Worm (Caenorhabditis elegans) whole organism, L2 larva: Measurements from ENCODE around the gene dnj-3.
"Not testable (repeated sequence)": the region's sequence is repeated elsewhere in the genome, so short reads cannot be mapped to it uniquely, and the experiment has no call there.

Source experiments
- F13H6.1 ChIP-seq: sonication (generic microtip); optimal IDR thresholded peaks from 2 replicates; lab custom pipeline; 2016; ENCODE audit warnings: missing genetic modification characterization, missing compliant biosample characterization
- R02D3.7 ChIP-seq: fragments of 150-350 bp; optimal IDR thresholded peaks from 2 replicates; lab custom pipeline; 2014; ENCODE audit warnings: missing biosample characterization, missing genetic modification characterization
- ceh-16 ChIP-seq: fragments of 150-350 bp; optimal IDR thresholded peaks from 2 replicates; lab custom pipeline; 2014; ENCODE audit warnings: missing biosample characterization, missing genetic modification characterization
- ceh-82 ChIP-seq: fragments of 150-350 bp; optimal IDR thresholded peaks from 2 replicates; lab custom pipeline; 2014; ENCODE audit warnings: missing biosample characterization, missing genetic modification characterization
- crh-2 ChIP-seq: sonication (generic microtip); optimal IDR thresholded peaks from 2 replicates; lab custom pipeline; 2017; ENCODE audit warnings: missing biosample characterization, missing genetic modification characterization
- elt-1 ChIP-seq: fragments of 150-350 bp; optimal IDR thresholded peaks from 2 replicates; lab custom pipeline; 2014; ENCODE audit warnings: missing biosample characterization, missing genetic modification characterization
- elt-3 ChIP-seq: sonication (generic microtip); optimal IDR thresholded peaks from 2 replicates; lab custom pipeline; 2017; ENCODE audit warnings: missing biosample characterization, missing genetic modification characterization
- lin-11 ChIP-seq: fragments of 150-350 bp; sonication (generic microtip); optimal IDR thresholded peaks from 2 replicates; lab custom pipeline; 2014; ENCODE audit warnings: missing biosample characterization, missing genetic modification characterization, inconsistent platforms, mixed read lengths
- lin-39 ChIP-seq: fragments of 150-350 bp; optimal IDR thresholded peaks from 2 replicates; lab custom pipeline; 2014; ENCODE audit warnings: missing biosample characterization, missing genetic modification reagents, missing genetic modification characterization
- mab-5 ChIP-seq: fragments of 150-350 bp; optimal IDR thresholded peaks from 2 replicates; lab custom pipeline; 2014; ENCODE audit warnings: missing biosample characterization, missing genetic modification characterization
- mbf-1 ChIP-seq: sonication (generic microtip); optimal IDR thresholded peaks from 2 replicates; lab custom pipeline; 2017; ENCODE audit warnings: missing biosample characterization, missing genetic modification characterization
- mdl-1 ChIP-seq, 2 experiments: fragments of 150-350 bp in 1 of 2; sonication (generic microtip) in 1 of 2; optimal IDR thresholded peaks; 2 replicates each; lab custom pipeline; 2017; ENCODE audit warnings: missing biosample characterization in 2 of 2, missing genetic modification characterization in 2 of 2
- nhr-10 ChIP-seq: sonication (generic microtip); optimal IDR thresholded peaks from 2 replicates; lab custom pipeline; 2017; ENCODE audit warnings: missing biosample characterization, missing genetic modification characterization
- nhr-237 ChIP-seq: fragments of 150-350 bp; optimal IDR thresholded peaks from 2 replicates; lab custom pipeline; 2014; ENCODE audit warnings: missing biosample characterization, missing genetic modification characterization
- nhr-25 ChIP-seq: fragments of 150-350 bp; sonication (generic microtip); optimal IDR thresholded peaks from 3 replicates; lab custom pipeline; 2014; ENCODE audit warnings: missing biosample characterization, missing genetic modification characterization
- nhr-6 ChIP-seq: fragments of 150-350 bp; optimal IDR thresholded peaks from 2 replicates; lab custom pipeline; 2014; ENCODE audit warnings: missing biosample characterization, missing genetic modification characterization
- skn-1 ChIP-seq: sonication (generic microtip); optimal IDR thresholded peaks from 2 replicates; lab custom pipeline; 2017; ENCODE audit warnings: missing biosample characterization, missing genetic modification characterization
- sma-3 ChIP-seq: sonication (generic microtip); optimal IDR thresholded peaks from 2 replicates; lab custom pipeline; 2016; ENCODE audit warnings: missing genetic modification reagents, missing genetic modification characterization, missing compliant biosample characterization
- sma-9 ChIP-seq, 2 experiments: fragments of 150-350 bp in 1 of 2; sonication (generic microtip) in 1 of 2; optimal IDR thresholded peaks; 2 replicates each; lab custom pipeline; 2014 to 2016; ENCODE audit warnings: missing genetic modification characterization in 2 of 2, mild to moderate bottlenecking in 1 of 2, missing biosample characterization in 1 of 2, missing compliant biosample characterization in 1 of 2, missing genetic modification reagents in 1 of 2, moderate library complexity in 1 of 2
- snpc-4 ChIP-seq: fragments of 150-350 bp; optimal IDR thresholded peaks from 2 replicates; lab custom pipeline; 2014; ENCODE audit warnings: missing biosample characterization, missing genetic modification characterization
- unc-39 ChIP-seq: fragments of 150-350 bp; optimal IDR thresholded peaks from 2 replicates; lab custom pipeline; 2014; ENCODE audit warnings: missing biosample characterization, missing genetic modification characterization
- unc-62 ChIP-seq: fragments of 150-350 bp; optimal IDR thresholded peaks from 2 replicates; lab custom pipeline; 2014; ENCODE audit warnings: missing biosample characterization, missing genetic modification reagents, missing genetic modification characterization
- zag-1 ChIP-seq: fragments of 150-350 bp; optimal IDR thresholded peaks from 2 replicates; lab custom pipeline; 2014; ENCODE audit warnings: missing biosample characterization, missing genetic modification characterization
- ztf-11 ChIP-seq: sonication (generic microtip); optimal IDR thresholded peaks from 2 replicates; lab custom pipeline; 2017; ENCODE audit warnings: missing biosample characterization, missing genetic modification characterization
- ztf-4 ChIP-seq: fragments of 150-350 bp; optimal IDR thresholded peaks from 2 replicates; lab custom pipeline; 2014; ENCODE audit warnings: missing biosample characterization, missing genetic modification characterization

dnj-3 gene

DNA sequence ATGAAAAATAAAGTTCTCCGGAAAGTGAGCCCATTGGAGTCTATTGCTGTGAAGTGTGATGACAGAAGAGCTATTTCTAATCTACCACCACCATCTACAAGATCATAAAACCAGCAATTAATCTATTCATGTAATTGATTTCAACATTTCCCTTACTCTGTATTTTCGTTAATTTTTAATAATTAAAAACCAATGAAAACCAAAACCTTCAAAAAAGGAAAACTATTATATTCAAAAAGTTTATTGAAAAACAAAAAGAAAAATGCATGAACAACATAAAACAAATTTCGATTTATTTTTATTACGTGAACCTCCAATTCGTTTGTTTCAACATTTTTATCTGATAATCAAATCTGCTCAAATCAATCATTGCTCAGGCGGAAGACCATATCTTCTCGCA is 31.0 kb downstream of the dnj-3 start, which contains the start of gene C01G10.1:
C01G10.1 (plus strand) TSS at position 301 of the 400 bp plus-strand sequence.
- TF ChIP-seq unc-39, result no peak
- no peak for TF ChIP-seq lin-11 (tag; lab: Kevin White, UChicago)
- TF ChIP-seq lin-39 (tag; lab: Kevin White, UChicago), result no peak
- no peak for TF ChIP-seq nhr-25
- no peak for TF ChIP-seq skn-1
- TF ChIP-seq nhr-237 (tag; lab: Kevin White, UChicago), result no peak
- TF ChIP-seq mbf-1 (tag; lab: Kevin White, UChicago), result no peak
- TF ChIP-seq crh-2 (tag; lab: Kevin White, UChicago), result no peak
- no peak for TF ChIP-seq ztf-11 (tag; lab: Kevin White, UChicago)
- no peak for TF ChIP-seq ceh-82 (tag; lab: Kevin White, UChicago)
- TF ChIP-seq sma-3, result no peak
- no peak for TF ChIP-seq nhr-10
- no peak for TF ChIP-seq elt-1 (tag; lab: Kevin White, UChicago)
- no peak for TF ChIP-seq R02D3.7 (tag; lab: Kevin White, UChicago)
- no peak for TF ChIP-seq sma-9 (GFP tag; optimal IDR thresholded peaks at IDR 0.05; lab: Kevin White, UChicago)
- no peak for TF ChIP-seq sma-9 (tag; optimal IDR thresholded peaks at IDR 0.05; lab: Kevin White, UChicago)

- TF ChIP-seq nhr-6, elt-1, nhr-237 (tag; lab: Kevin White, UChicago): not testable (repeated sequence)
Observed at ce11 chrV:15105893-15106598, 37.6 kb downstream of the dnj-3 start, which contains the start of gene C01G10.14. TSS of gene C01G10.14 (minus strand) at chrV:15105943.

- TF ChIP-seq F13H6.1, result no peak
- TF ChIP-seq snpc-4, result no peak
- TF ChIP-seq sma-3, result no peak
- TF ChIP-seq lin-39 (tag; lab: Kevin White, UChicago), result no peak
- no peak for TF ChIP-seq elt-3 (tag; lab: Kevin White, UChicago)
- no peak for TF ChIP-seq lin-11 (tag; lab: Kevin White, UChicago)
Observed at ce11 chrV:15109260-15109659, 40.8 kb downstream of the dnj-3 start, which contains the start of gene Y75B12A.2. TSS of gene Y75B12A.2 (plus strand) at chrV:15109560.

- no peak for TF ChIP-seq zag-1 (tag; lab: Kevin White, UChicago)
- TF ChIP-seq, all 48 proteins: peak for 0
Observed at ce11 chrV:15111660-15112059, 43.2 kb downstream of the dnj-3 start, which contains the start of gene T01G5.7. TSS of gene T01G5.7 (plus strand) at chrV:15111960.

DNA sequence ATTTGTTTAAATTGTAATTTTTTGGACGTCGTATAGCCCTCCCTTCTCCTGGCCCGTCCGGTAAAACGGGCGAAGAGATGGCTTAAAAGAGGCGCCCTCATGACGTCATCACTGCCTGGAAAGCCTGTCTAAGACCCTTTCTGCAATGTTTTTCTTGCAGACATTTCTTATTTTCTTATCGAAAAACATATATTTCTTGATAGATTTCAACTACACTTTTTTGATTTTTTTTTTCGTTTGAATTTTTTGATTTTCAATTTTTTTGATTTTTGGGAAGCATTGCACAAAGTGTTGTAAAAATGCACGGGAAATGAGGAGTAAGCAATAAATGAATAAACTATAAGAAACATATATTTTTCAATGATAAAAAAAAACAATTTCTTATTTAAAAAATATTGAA is 45.5 kb downstream of the dnj-3 start, which contains the start of gene T01G5.6:
T01G5.6 (minus strand) TSS at position 101 of the 400 bp plus-strand sequence.
- TF ChIP-seq unc-62 (no peak), zag-1 (tag; lab: Kevin White, UChicago) (no peak), mdl-1 (tag; optimal IDR thresholded peaks at IDR 0.05; lab: Kevin White, UChicago) (no peak), lin-39 (tag; lab: Kevin White, UChicago) (no peak), mab-5 (tag; lab: Kevin White, UChicago) (no peak), skn-1 (no peak), ceh-16 (tag; lab: Kevin White, UChicago) (no peak), nhr-25 (no peak), ceh-82 (tag; lab: Kevin White, UChicago) (no peak)
- TF ChIP-seq, all 48 proteins: peak for 0

DNA sequence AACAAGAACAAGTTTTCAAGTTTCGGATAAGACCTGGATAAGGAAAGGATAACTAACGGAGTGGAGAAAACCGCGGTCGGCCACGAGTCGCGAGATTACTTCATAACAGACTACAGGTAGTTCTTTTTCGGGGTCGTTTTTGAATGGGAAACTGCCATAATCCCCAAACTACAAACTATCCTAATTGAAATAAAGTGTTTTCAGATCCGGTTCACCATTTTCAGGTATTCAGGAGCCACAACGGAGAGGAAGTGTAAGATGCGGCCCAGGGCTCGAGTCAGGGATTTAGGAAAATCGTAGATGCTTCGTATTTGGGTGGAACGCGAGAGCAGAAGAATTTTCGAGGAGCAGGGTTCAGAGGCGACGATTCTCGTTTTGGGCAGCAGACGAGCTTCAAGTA is 47.5 kb downstream of the dnj-3 start, which contains the start of gene T01G5.8:
T01G5.8 (plus strand) TSS at position 301 of the 400 bp plus-strand sequence.
- TF ChIP-seq ztf-4 (tag; lab: Kevin White, UChicago); lin-39 (tag; lab: Kevin White, UChicago); unc-39: not testable (repeated sequence)
